Fruit fly (Drosophila melanogaster) whole organism, embryonic: Measurements from ENCODE around the gene Pif1B.

Experiments used
- CG10274 ChIP-seq: fragments of 200-800 bp; sonication (Bioruptor generic); optimal IDR thresholded peaks from 3 replicates; lab custom pipeline; 2017; ENCODE audit warnings: missing biosample characterization, mild to moderate bottlenecking, missing genetic modification characterization
- CG12104 ChIP-seq: fragments of 200-800 bp; sonication (Bioruptor generic); optimal IDR thresholded peaks from 3 replicates; lab custom pipeline; 2016; ENCODE audit warnings: missing biosample characterization, missing genetic modification characterization
- CG14710 ChIP-seq: fragments of 200-800 bp; sonication (Bioruptor generic); optimal IDR thresholded peaks from 3 replicates; lab custom pipeline; 2019; ENCODE audit warnings: missing biosample characterization, mild to moderate bottlenecking, missing genetic modification characterization, moderate library complexity
- CG15696 ChIP-seq: fragments of 200-800 bp; sonication (Bioruptor generic); optimal IDR thresholded peaks from 2 replicates; lab custom pipeline; 2019; ENCODE audit warnings: missing biosample characterization, mild to moderate bottlenecking, missing genetic modification characterization, moderate library complexity
- CG1602 ChIP-seq: fragments of 200-800 bp; sonication (Bioruptor generic); optimal IDR thresholded peaks from 3 replicates; lab custom pipeline; 2016; ENCODE audit warnings: missing biosample characterization, missing genetic modification characterization
- CG16813 ChIP-seq: fragments of 200-800 bp; sonication (Bioruptor generic); IDR thresholded peaks from 3 replicates; pipeline ENCODE4 v1.3.6; 2022; ENCODE audit warnings: missing biosample characterization, missing genetic modification characterization; ENCODE audit not compliant: partially characterized antibody
- CG17361 ChIP-seq: fragments of 200-800 bp; sonication (Bioruptor generic); IDR thresholded peaks from 3 replicates; pipeline ENCODE4 v1.3.6; 2022; ENCODE audit warnings: missing biosample characterization, missing genetic modification characterization
- CG18619 ChIP-seq: fragments of 200-800 bp; sonication (Bioruptor generic); optimal IDR thresholded peaks from 3 replicates; lab custom pipeline; 2017; ENCODE audit warnings: missing biosample characterization, mild to moderate bottlenecking, missing genetic modification characterization
- CG31388 ChIP-seq: fragments of 200-800 bp; sonication (Bioruptor generic); optimal IDR thresholded peaks from 2 replicates; lab custom pipeline; 2016; ENCODE audit warnings: missing biosample characterization, missing genetic modification characterization
- CG3407 ChIP-seq: fragments of 200-800 bp; sonication (Bioruptor generic); optimal IDR thresholded peaks from 2 replicates; lab custom pipeline; 2018; ENCODE audit warnings: missing biosample characterization, mild to moderate bottlenecking, missing genetic modification characterization
- CG42726 ChIP-seq: fragments of 200-800 bp; sonication (Bioruptor generic); IDR thresholded peaks from 2 replicates; pipeline ENCODE4 v1.3.6; 2022; ENCODE audit warnings: missing biosample characterization, missing genetic modification characterization; ENCODE audit not compliant: partially characterized antibody
- CG6654 ChIP-seq: fragments of 200-800 bp; sonication (Bioruptor generic); optimal IDR thresholded peaks from 2 replicates; lab custom pipeline; 2017; ENCODE audit warnings: missing biosample characterization, mild to moderate bottlenecking, missing genetic modification characterization
- CG7839 ChIP-seq: fragments of 200-800 bp; sonication (Bioruptor generic); optimal IDR thresholded peaks from 3 replicates; lab custom pipeline; 2018; ENCODE audit warnings: missing biosample characterization, mild to moderate bottlenecking, missing genetic modification characterization, moderate library complexity
- CG7928 ChIP-seq: fragments of 200-800 bp; sonication (Bioruptor generic); optimal IDR thresholded peaks from 2 replicates; lab custom pipeline; 2017; ENCODE audit warnings: missing biosample characterization, mild to moderate bottlenecking, missing genetic modification characterization
- CG8281 ChIP-seq: fragments of 200-800 bp; sonication (Bioruptor generic); optimal IDR thresholded peaks from 2 replicates; lab custom pipeline; 2018; ENCODE audit warnings: missing biosample characterization, mild to moderate bottlenecking, missing genetic modification characterization, moderate library complexity
- CG8924 ChIP-seq: fragments of 200-800 bp; optimal IDR thresholded peaks from 3 replicates; lab custom pipeline; 2019; ENCODE audit warnings: missing biosample characterization, mild to moderate bottlenecking, missing genetic modification characterization, moderate library complexity
- CG8944 ChIP-seq: fragments of 200-800 bp; sonication (Bioruptor generic); optimal IDR thresholded peaks from 3 replicates; lab custom pipeline; 2016; ENCODE audit warnings: missing biosample characterization, missing genetic modification characterization
- CG9727 ChIP-seq: fragments of 200-800 bp; sonication (Bioruptor generic); optimal IDR thresholded peaks from 3 replicates; lab custom pipeline; 2017; ENCODE audit warnings: missing biosample characterization, mild to moderate bottlenecking, missing genetic modification characterization
- CG9876 ChIP-seq: fragments of 200-800 bp; sonication (Bioruptor generic); optimal IDR thresholded peaks from 2 replicates; lab custom pipeline; 2016; ENCODE audit warnings: missing biosample characterization, missing genetic modification characterization
- Dll ChIP-seq: fragments of 200-800 bp; sonication (Bioruptor generic); IDR thresholded peaks from 4 replicates; pipeline ENCODE4 v1.3.6; 2022; ENCODE audit warnings: missing biosample characterization, missing genetic modification characterization; ENCODE audit not compliant: partially characterized antibody
- E2f2 ChIP-seq: fragments of 200-800 bp; sonication (Bioruptor generic); IDR thresholded peaks from 2 replicates; pipeline ENCODE4 v1.3.6; 2022; ENCODE audit warnings: missing biosample characterization, missing genetic modification characterization
- Ets65A ChIP-seq: fragments of 200-800 bp; sonication (Bioruptor generic); peaks from one replicate; lab custom pipeline; 2016; ENCODE audit warnings: missing biosample characterization, missing genetic modification characterization
- Fer1 ChIP-seq: fragments of 200-800 bp; sonication (Bioruptor generic); optimal IDR thresholded peaks from 2 replicates; lab custom pipeline; 2017; ENCODE audit warnings: missing biosample characterization, mild to moderate bottlenecking, missing genetic modification characterization
- Gug ChIP-seq: fragments of 200-800 bp; sonication (Bioruptor generic); IDR thresholded peaks from 4 replicates; pipeline ENCODE4 v1.3.6; 2022; ENCODE audit warnings: missing biosample characterization, missing genetic modification characterization
- Hey ChIP-seq: fragments of 200-800 bp; sonication (Bioruptor generic); optimal IDR thresholded peaks from 3 replicates; lab custom pipeline; 2018; ENCODE audit warnings: missing biosample characterization, mild to moderate bottlenecking, missing genetic modification characterization
- HmgD ChIP-seq: fragments of 200-800 bp; sonication (Bioruptor generic); optimal IDR thresholded peaks from 3 replicates; lab custom pipeline; 2016; ENCODE audit warnings: missing biosample characterization, missing genetic modification characterization
- Lhr ChIP-seq: fragments of 200-800 bp; sonication (Bioruptor generic); optimal IDR thresholded peaks from 3 replicates; lab custom pipeline; 2017; ENCODE audit warnings: mild to moderate bottlenecking, missing biosample characterization, missing genetic modification reagents, missing genetic modification characterization
- Lim3 ChIP-seq: fragments of 200-800 bp; sonication (Bioruptor generic); IDR thresholded peaks from 2 replicates; pipeline ENCODE4 v1.3.6; 2022; ENCODE audit warnings: missing biosample characterization, missing genetic modification characterization
- Mes4 ChIP-seq: fragments of 200-800 bp; sonication (Bioruptor generic); optimal IDR thresholded peaks from 2 replicates; lab custom pipeline; 2016; ENCODE audit warnings: missing biosample characterization, missing genetic modification characterization
- Pdp1 ChIP-seq, 2 experiments: fragments of 200-800 bp; sonication (Bioruptor generic); optimal IDR thresholded peaks; 3 replicates each; lab custom pipeline; 2016; ENCODE audit warnings: missing biosample characterization in 2 of 2, missing genetic modification characterization in 2 of 2, mild to moderate bottlenecking in 1 of 2, moderate library complexity in 1 of 2
- Scr ChIP-seq: fragments of 200-800 bp; sonication (Bioruptor generic); IDR thresholded peaks from 2 replicates; pipeline ENCODE4 v1.3.6; 2022; ENCODE audit warnings: missing biosample characterization, missing genetic modification characterization; ENCODE audit not compliant: partially characterized antibody
- Trl ChIP-seq, 3 experiments: fragments of >200 bp in 2 of 3; fragments of 200-800 bp in 1 of 3; sonication (Bioruptor generic) in 1 of 3; optimal IDR thresholded peaks; 2 replicates in 1 of 3; 3 replicates in 2 of 3; lab custom pipeline; 2016 to 2017; ENCODE audit warnings: missing biosample characterization in 1 of 3, missing genetic modification characterization in 1 of 3
- bcd ChIP-seq: fragments of 200-800 bp; sonication (Bioruptor generic); optimal IDR thresholded peaks from 2 replicates; lab custom pipeline; 2017; ENCODE audit warnings: missing biosample characterization, mild to moderate bottlenecking, missing genetic modification characterization
- ci ChIP-seq: fragments of 200-800 bp; sonication (Bioruptor generic); IDR thresholded peaks from 3 replicates; pipeline ENCODE4 v1.3.6; 2022; ENCODE audit warnings: missing biosample characterization, missing genetic modification characterization
- en ChIP-seq: fragments of 200-800 bp; sonication (Bioruptor generic); optimal IDR thresholded peaks from 2 replicates; lab custom pipeline; 2016; ENCODE audit warnings: missing biosample characterization, missing genetic modification characterization
- ind ChIP-seq: fragments of 200-800 bp; sonication (Bioruptor generic); optimal IDR thresholded peaks from 3 replicates; lab custom pipeline; 2016; ENCODE audit warnings: missing biosample characterization, missing genetic modification characterization
- lilli ChIP-seq: fragments of 200-800 bp; sonication (Bioruptor generic); optimal IDR thresholded peaks from 3 replicates; lab custom pipeline; 2016; ENCODE audit warnings: missing biosample characterization, missing genetic modification characterization
- lmd ChIP-seq: fragments of 200-800 bp; sonication (Bioruptor generic); IDR thresholded peaks from 2 replicates; pipeline ENCODE4 v1.3.6; 2022; ENCODE audit warnings: missing biosample characterization, missing genetic modification characterization
- lola ChIP-seq, 3 experiments: fragments of >200 bp in 2 of 3; fragments of 200-800 bp in 1 of 3; sonication (Bioruptor generic) in 1 of 3; optimal IDR thresholded peaks; 2 replicates each; lab custom pipeline; 2017 to 2019; ENCODE audit warnings: missing biosample characterization in 3 of 3, missing genetic modification characterization in 3 of 3, mild to moderate bottlenecking in 1 of 3, moderate library complexity in 1 of 3
- lov ChIP-seq, 2 experiments: fragments of 200-800 bp in 1 of 2; fragments of >200 bp in 1 of 2; sonication (Bioruptor generic) in 1 of 2; IDR thresholded peaks in 1 of 2; optimal IDR thresholded peaks in 1 of 2; 2 replicates in 1 of 2; 3 replicates in 1 of 2; pipeline versions ENCODE4 v1.3.6 to Lab custom; 2017 to 2022; ENCODE audit warnings: missing biosample characterization in 1 of 2, missing genetic modification characterization in 1 of 2
- org-1 ChIP-seq: fragments of 200-800 bp; sonication (Bioruptor generic); optimal IDR thresholded peaks from 2 replicates; lab custom pipeline; 2017; ENCODE audit warnings: missing biosample characterization, missing genetic modification characterization
- otp ChIP-seq: fragments of 200-800 bp; sonication (Bioruptor generic); IDR thresholded peaks from 3 replicates; pipeline ENCODE4, ENCODE4 v1.3.6; 2022; ENCODE audit warnings: missing biosample characterization, missing genetic modification characterization
- p53 ChIP-seq: fragments of 200-800 bp; sonication (Bioruptor generic); optimal IDR thresholded peaks from 2 replicates; lab custom pipeline; 2016; ENCODE audit warnings: missing biosample characterization, missing genetic modification characterization
- sim ChIP-seq: fragments of 200-800 bp; sonication (Bioruptor generic); IDR thresholded peaks from 2 replicates; pipeline ENCODE4 v1.3.6; 2022; ENCODE audit warnings: missing biosample characterization, missing genetic modification characterization
- ttk ChIP-seq: fragments of 200-800 bp; sonication (Bioruptor generic); IDR thresholded peaks from 2 replicates; pipeline ENCODE4 v2.1.2; 2022; ENCODE audit warnings: missing biosample characterization, missing genetic modification characterization
- unc-4 ChIP-seq: fragments of 200-800 bp; sonication (Bioruptor generic); IDR thresholded peaks from 2 replicates; pipeline ENCODE4 v1.3.6; 2022; ENCODE audit warnings: missing biosample characterization, missing genetic modification characterization; ENCODE audit not compliant: partially characterized antibody
- usp ChIP-seq: fragments of >200 bp; optimal IDR thresholded peaks from 2 replicates; lab custom pipeline; 2017; ENCODE audit warnings: missing biosample characterization, missing genetic modification characterization
- vfl ChIP-seq: fragments of 200-800 bp; sonication (Bioruptor generic); optimal IDR thresholded peaks from 2 replicates; lab custom pipeline; 2016; ENCODE audit warnings: missing biosample characterization, missing genetic modification characterization
- wdn ChIP-seq: fragments of 200-800 bp; sonication (Bioruptor generic); IDR thresholded peaks from 2 replicates; pipeline ENCODE4 v1.3.6; 2022; ENCODE audit warnings: missing biosample characterization, missing genetic modification characterization

Gene Pif1B

DNA sequence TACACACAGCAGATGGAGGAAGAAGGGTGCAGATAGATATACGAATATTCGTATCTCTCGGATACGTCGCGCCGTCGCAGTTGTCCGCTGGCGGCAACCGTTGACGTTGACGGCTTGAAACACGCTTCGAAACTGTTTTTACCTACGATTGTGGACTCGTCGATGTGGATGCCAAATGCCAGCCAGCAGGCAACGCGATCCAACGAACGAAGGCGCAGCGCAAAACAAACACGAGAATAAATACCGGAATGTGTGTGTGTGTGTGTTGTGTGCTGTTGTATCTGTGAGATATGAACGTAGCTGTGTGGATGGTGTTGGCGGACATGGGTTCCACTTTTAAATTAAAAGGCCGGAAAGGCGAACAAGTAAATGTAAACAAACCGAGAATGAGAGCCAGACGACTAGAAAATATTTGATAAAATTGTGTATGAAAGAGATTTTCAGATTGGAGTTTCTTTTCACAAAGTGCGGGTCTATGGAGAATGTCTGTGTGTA lies 45.2 kb upstream of the Pif1B start (continued):
- TF ChIP-seq CG8944 (GFP tag; lab: Kevin White, UChicago) (no peak), CG8924 (peak; percentile 77), ttk (GFP tag; lab: Robert Waterston, UW) (peak; percentile 38; the same call in 1 of the 2 replicates), CG31388 (GFP tag; lab: Kevin White, UChicago) (no peak), CG9876 (no peak), lilli (GFP tag; lab: Kevin White, UChicago) (peak; percentile 37), lov (optimal IDR thresholded peaks at IDR 0.05; lab: Kevin White, UChicago) (no peak), lov (GFP tag; IDR thresholded peaks at IDR 0.05; lab: Robert Waterston, UW) (peak; percentile 80; the same call in 2 of the 3 replicates), Lim3 (GFP tag; lab: Robert Waterston, UW) (no peak), wdn (GFP tag; lab: Robert Waterston, UW) (no peak), unc-4 (peak; percentile 42; the same call in 1 of the 2 replicates), CG1602 (no peak), CG42726 (peak; percentile 66; the same call in 1 of the 2 replicates), p53 (GFP tag; lab: Kevin White, UChicago) (no peak), CG18619 (GFP tag; lab: Kevin White, UChicago) (peak; percentile 22), CG12104 (GFP tag; lab: Kevin White, UChicago) (no peak), Gug (GFP tag; lab: Robert Waterston, UW) (no peak), CG14710 (peak; percentile 47), HmgD (GFP tag; lab: Kevin White, UChicago) (peak; percentile 10), CG6654 (GFP tag; lab: Kevin White, UChicago) (no peak), CG9727 (GFP tag; lab: Kevin White, UChicago) (peak; percentile 61), Lhr (GFP tag; lab: Kevin White, UChicago) (no peak), sim (GFP tag; lab: Robert Waterston, UW) (0 out of 2 replicates have a peak, but pooled peaks have one; percentile 12), org-1 (GFP tag; lab: Kevin White, UChicago) (peak; percentile 53), lola (GFP tag; optimal IDR thresholded peaks at IDR 0.05; lab: Kevin White, UChicago) (no peak), Dll (GFP tag; lab: Robert Waterston, UW) (0 out of 4 replicates have a peak, but pooled peaks have one; percentile 26), ind (GFP tag; lab: Kevin White, UChicago) (no peak), Scr (peak; percentile 21; the same call in 1 of the 2 replicates), bcd (GFP tag; lab: Kevin White, UChicago) (peak; percentile 20), CG15696 (tag; lab: Kevin White, UChicago) (peak; percentile 30), vfl (GFP tag; lab: Kevin White, UChicago) (peak; percentile 68), Trl (optimal IDR thresholded peaks at IDR 0.05; lab: Kevin White, UChicago) (peak in 1 of 2 experiments; percentile 28), Trl (GFP tag; optimal IDR thresholded peaks at IDR 0.05; lab: Kevin White, UChicago) (peak; percentile 39), CG7928 (no peak), Pdp1 (GFP tag; optimal IDR thresholded peaks at IDR 0.05; lab: Kevin White, UChicago) (peak in 1 of 2 experiments; percentile 48), CG3407 (GFP tag; lab: Kevin White, UChicago) (peak; percentile 45), CG16813 (GFP tag; lab: Robert Waterston, UW) (no peak), CG17361 (GFP tag; lab: Robert Waterston, UW) (peak; percentile 20; the same call in 1 of the 3 replicates), CG7839 (tag; lab: Kevin White, UChicago) (peak; percentile 28), CG10274 (GFP tag; lab: Kevin White, UChicago) (no peak), ci (GFP tag; lab: Robert Waterston, UW) (peak; percentile 86), Fer1 (GFP tag; lab: Kevin White, UChicago) (peak; percentile 75), CG8281 (tag; lab: Kevin White, UChicago) (no peak), Mes4 (GFP tag; lab: Kevin White, UChicago) (peak; percentile 61), Hey (tag; lab: Kevin White, UChicago) (peak; percentile 45), E2f2 (GFP tag; lab: Robert Waterston, UW) (no peak; the same call in 1 of the 2 replicates), Ets65A (no peak), lmd (GFP tag; lab: Robert Waterston, UW) (no peak), usp (GFP tag; lab: Kevin White, UChicago) (no peak), otp (GFP tag; lab: Robert Waterston, UW) (peak; percentile 87), en (GFP tag; lab: Kevin White, UChicago) (no peak)
